Worm (Caenorhabditis elegans) whole organism, late embryonic: ENCODE results near the gene ceh-38.

Experiments used
- C38D4.7 ChIP-seq: fragments of 200-800 bp; sonication (Bioruptor generic); optimal IDR thresholded peaks from 2 replicates; lab custom pipeline; 2018; ENCODE audit warnings: mild to moderate bottlenecking, missing genetic modification characterization, moderate library complexity, missing compliant biosample characterization
- ceh-34 ChIP-seq: sonication (generic microtip); optimal IDR thresholded peaks from 2 replicates; lab custom pipeline; 2016; ENCODE audit warnings: mild to moderate bottlenecking, missing genetic modification characterization, missing compliant biosample characterization
- ceh-9 ChIP-seq: sonication (generic microtip); optimal IDR thresholded peaks from 2 replicates; lab custom pipeline; 2016; ENCODE audit warnings: mild to moderate bottlenecking, missing genetic modification characterization, inconsistent platforms, missing compliant biosample characterization
- eyg-1 ChIP-seq: sonication (generic microtip); optimal IDR thresholded peaks from 2 replicates; lab custom pipeline; 2016; ENCODE audit warnings: missing genotype, missing genetic modification characterization, missing compliant biosample characterization
- fkh-10 ChIP-seq: fragments of 150-350 bp; optimal IDR thresholded peaks from 2 replicates; lab custom pipeline; 2014; ENCODE audit warnings: missing biosample characterization, missing genetic modification reagents, missing genetic modification characterization
- nhr-11 ChIP-seq: fragments of 150-350 bp; optimal IDR thresholded peaks from 2 replicates; lab custom pipeline; 2014; ENCODE audit warnings: missing biosample characterization, missing genetic modification characterization
- pax-1 ChIP-seq: fragments of 150-350 bp; optimal IDR thresholded peaks from 2 replicates; lab custom pipeline; 2014; ENCODE audit warnings: missing biosample characterization, missing genetic modification characterization
- pqm-1 ChIP-seq: sonication (generic microtip); optimal IDR thresholded peaks from 2 replicates; lab custom pipeline; 2016; ENCODE audit warnings: missing genetic modification characterization, missing compliant biosample characterization
- tbx-2 ChIP-seq: sonication (generic microtip); optimal IDR thresholded peaks from 2 replicates; lab custom pipeline; 2016; ENCODE audit warnings: missing genetic modification characterization, missing compliant biosample characterization
- unc-42 ChIP-seq: sonication (generic microtip); optimal IDR thresholded peaks from 2 replicates; lab custom pipeline; 2016; ENCODE audit warnings: missing genotype, missing genetic modification characterization, missing compliant biosample characterization
- unc-86 ChIP-seq: sonication (generic microtip); optimal IDR thresholded peaks from 2 replicates; lab custom pipeline; 2016; ENCODE audit warnings: missing genetic modification characterization, missing compliant biosample characterization

- TF ChIP-seq pqm-1 (tag; lab: Kevin White, UChicago) = no peak
- TF ChIP-seq C38D4.7 (GFP tag; lab: Kevin White, UChicago) = no peak
- TF ChIP-seq ceh-9 (tag; lab: Kevin White, UChicago) = no peak
- no peak for TF ChIP-seq unc-86 (tag; lab: Kevin White, UChicago)
- no peak for TF ChIP-seq nhr-11
- TF ChIP-seq ceh-34 (tag; lab: Kevin White, UChicago) = no peak
- TF ChIP-seq unc-42 (tag; lab: Kevin White, UChicago) = peak; percentile 67
- no peak for TF ChIP-seq eyg-1 (tag; lab: Kevin White, UChicago)
- no peak for TF ChIP-seq tbx-2
- TF ChIP-seq fkh-10 = no peak
- TF ChIP-seq pax-1 = no peak
Observed at ce11 chrII:6940726-6941230, 10.5 kb upstream of the ceh-38 start.
